Worm (Caenorhabditis elegans): ENCODE measurements around the gene glb-33.

DNA sequence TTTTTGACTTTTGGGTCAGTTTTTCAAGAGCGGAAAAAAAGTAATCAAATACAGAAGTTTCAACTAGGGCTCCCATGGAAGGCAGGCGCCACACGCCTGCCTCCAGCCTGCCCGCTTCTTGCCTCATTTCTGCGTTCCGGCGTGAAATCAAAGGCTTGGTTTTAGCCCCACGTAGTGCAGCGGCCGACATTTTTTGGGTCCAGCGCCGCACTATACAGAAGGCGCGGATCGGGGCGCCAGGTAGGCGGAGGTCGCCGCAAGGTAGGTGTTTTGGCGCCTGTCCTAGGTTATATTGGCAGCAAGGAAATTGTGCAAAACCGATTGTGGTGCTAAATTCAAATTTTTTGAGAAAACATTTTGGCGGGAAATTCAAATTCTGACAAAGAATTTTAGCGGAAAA lies 16.2 kb downstream of the glb-33 start:
- TF ChIP-seq nhr-76 (tag; optimal IDR thresholded peaks at IDR 0.05) (no peak), bed-3 (GFP tag; optimal IDR thresholded peaks at IDR 0.05) (no peak), nhr-237 (tag; optimal IDR thresholded peaks at IDR 0.05) (no peak)

Measured in whole organism, mixed stage, embryonic.